Worm (Caenorhabditis elegans) whole organism, early embryonic: ENCODE measurements around the gene npp-26.

Experiments
- B0310.2 ChIP-seq: sonication (generic microtip); optimal IDR thresholded peaks from 2 replicates; lab custom pipeline; 2016; ENCODE audit warnings: mild to moderate bottlenecking, missing genetic modification characterization, missing compliant biosample characterization
- F13C5.2 ChIP-seq: sonication (generic microtip); optimal IDR thresholded peaks from 2 replicates; lab custom pipeline; 2017; ENCODE audit warnings: mild to moderate bottlenecking, missing genetic modification characterization, inconsistent platforms, missing compliant biosample characterization
- aly-1 ChIP-seq: sonication (generic microtip); optimal IDR thresholded peaks from 2 replicates; lab custom pipeline; 2016; ENCODE audit warnings: missing genetic modification characterization, missing compliant biosample characterization
- ama-1 ChIP-seq: fragments of 150-350 bp; optimal IDR thresholded peaks from 2 replicates; lab custom pipeline; 2014
- ceh-13 ChIP-seq: fragments of 200-800 bp; sonication (Bioruptor generic); optimal IDR thresholded peaks from 2 replicates; lab custom pipeline; 2018; ENCODE audit warnings: mild to moderate bottlenecking, missing genetic modification characterization, missing compliant biosample characterization
- ceh-36 ChIP-seq: sonication (generic microtip); optimal IDR thresholded peaks from 2 replicates; lab custom pipeline; 2016; ENCODE audit warnings: missing genetic modification characterization, inconsistent platforms, missing compliant biosample characterization
- ets-7 ChIP-seq: sonication (generic microtip); optimal IDR thresholded peaks from 2 replicates; lab custom pipeline; 2016; ENCODE audit warnings: missing genotype, missing genetic modification characterization, missing compliant biosample characterization
- flt-1 ChIP-seq: fragments of 200-800 bp; sonication (Bioruptor generic); IDR thresholded peaks from 2 replicates; pipeline ENCODE4 v1.3.6; 2022; ENCODE audit warnings: missing genetic modification characterization, missing compliant biosample characterization
- hmbx-1 ChIP-seq: sonication (generic microtip); optimal IDR thresholded peaks from 2 replicates; lab custom pipeline; 2016; ENCODE audit warnings: mild to moderate bottlenecking, missing genetic modification characterization, missing compliant biosample characterization
- hmg-4 ChIP-seq: fragments of 200-800 bp; sonication (Bioruptor generic); optimal IDR thresholded peaks from 2 replicates; lab custom pipeline; 2018; ENCODE audit warnings: mild to moderate bottlenecking, missing genetic modification characterization, missing compliant biosample characterization
- hnd-1 ChIP-seq: sonication (generic microtip); optimal IDR thresholded peaks from 2 replicates; lab custom pipeline; 2016; ENCODE audit warnings: missing genetic modification characterization, missing compliant biosample characterization
- pes-1 ChIP-seq: fragments of 200-800 bp; sonication (Bioruptor generic); IDR thresholded peaks from 2 replicates; pipeline ENCODE4 v1.3.6; 2022; ENCODE audit warnings: missing genetic modification reagents, missing genetic modification characterization, missing compliant biosample characterization
- scrt-1 ChIP-seq: fragments of 200-800 bp; sonication (Bioruptor generic); IDR thresholded peaks from 2 replicates; pipeline ENCODE4 v1.3.6; 2022; ENCODE audit warnings: missing genetic modification characterization, missing compliant biosample characterization
- sea-1 ChIP-seq: fragments of 200-800 bp; sonication (Bioruptor generic); conservative IDR thresholded peaks from 2 replicates; pipeline ENCODE4 v1.3.6; 2022; ENCODE audit warnings: missing genetic modification characterization, missing compliant biosample characterization
- tbx-11 ChIP-seq: fragments of 200-800 bp; sonication (Bioruptor generic); IDR thresholded peaks from 2 replicates; pipeline ENCODE4 v1.3.6; 2022; ENCODE audit warnings: missing genetic modification characterization, missing compliant biosample characterization
- tbx-37 ChIP-seq: fragments of 200-800 bp; sonication (Bioruptor generic); conservative IDR thresholded peaks from 2 replicates; pipeline ENCODE4 v1.3.6; 2022; ENCODE audit warnings: missing genetic modification reagents, missing genetic modification characterization, missing compliant biosample characterization
- tra-4 ChIP-seq: sonication (generic microtip); optimal IDR thresholded peaks from 2 replicates; lab custom pipeline; 2017; ENCODE audit warnings: missing genetic modification characterization, missing compliant biosample characterization

The npp-26 gene

DNA sequence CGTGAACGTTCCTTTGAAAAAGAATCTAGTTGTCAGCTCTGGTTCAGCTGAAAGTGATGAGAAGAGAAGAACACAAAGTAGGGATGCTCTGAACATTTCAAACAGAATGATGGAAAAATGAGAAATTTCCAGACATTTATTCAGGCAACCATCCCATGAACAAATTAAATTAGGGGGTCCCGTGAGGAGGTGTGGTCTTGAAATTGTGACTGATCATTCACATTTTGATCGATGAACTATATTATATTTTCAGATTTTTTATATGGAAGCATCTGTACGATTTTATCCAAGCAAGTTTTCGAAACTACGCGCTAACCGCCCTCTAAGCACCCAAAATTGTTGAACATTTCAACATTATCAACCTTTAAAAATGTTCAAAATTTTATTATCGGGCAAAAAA, 11.5 kb downstream of the npp-26 start, which contains the start of gene R11E3.19:
R11E3.19 (minus strand) TSS at position 101 of the 400 bp plus-strand sequence.
- TF ChIP-seq ceh-36 = no peak

ce11 chrIV:4776501-4776900, 12.0 kb downstream of the npp-26 start:
- TF ChIP-seq tbx-37 (GFP tag; lab: Robert Waterston, UW) (no peak), tra-4 (tag; lab: Kevin White, UChicago) (no peak), aly-1 (tag; lab: Kevin White, UChicago) (no peak), F13C5.2 (tag; lab: Kevin White, UChicago) (no peak), scrt-1 (GFP tag; lab: Robert Waterston, UW) (no peak), B0310.2 (tag; lab: Kevin White, UChicago) (no peak), ceh-36 (no peak), flt-1 (GFP tag; lab: Robert Waterston, UW) (no peak), ets-7 (no peak), pes-1 (GFP tag; lab: Robert Waterston, UW) (no peak), hmg-4 (GFP tag; lab: Kevin White, UChicago) (no peak), tbx-11 (GFP tag; lab: Robert Waterston, UW) (no peak), ceh-13 (GFP tag; lab: Kevin White, UChicago) (no peak), hnd-1 (no peak), sea-1 (no peak), hmbx-1 (tag; lab: Kevin White, UChicago) (no peak)

- TF ChIP-seq tbx-11 (GFP tag; lab: Robert Waterston, UW) (no peak), ama-1 (lab: Kevin White, UChicago) (no peak), hmg-4 (GFP tag; lab: Kevin White, UChicago) (no peak), hnd-1 (no peak), B0310.2 (tag; lab: Kevin White, UChicago) (no peak), hmbx-1 (tag; lab: Kevin White, UChicago) (no peak), tbx-37 (GFP tag; lab: Robert Waterston, UW) (no peak), scrt-1 (GFP tag; lab: Robert Waterston, UW) (no peak), F13C5.2 (tag; lab: Kevin White, UChicago) (no peak), tra-4 (tag; lab: Kevin White, UChicago) (no peak), pes-1 (GFP tag; lab: Robert Waterston, UW) (no peak), flt-1 (GFP tag; lab: Robert Waterston, UW) (no peak)
Measured at ce11 chrIV:4780129-4780528, 15.6 kb downstream of the npp-26 start, which contains the start of gene set-15. Gene set-15 (minus strand): TSS chrIV:4780229.

- TF ChIP-seq hnd-1 (no peak), F13C5.2 (tag; lab: Kevin White, UChicago) (peak; percentile 18), hmg-4 (GFP tag; lab: Kevin White, UChicago) (peak; percentile 55)
Measured at ce11 chrIV:4781123-4781522, 16.6 kb downstream of the npp-26 start.

DNA sequence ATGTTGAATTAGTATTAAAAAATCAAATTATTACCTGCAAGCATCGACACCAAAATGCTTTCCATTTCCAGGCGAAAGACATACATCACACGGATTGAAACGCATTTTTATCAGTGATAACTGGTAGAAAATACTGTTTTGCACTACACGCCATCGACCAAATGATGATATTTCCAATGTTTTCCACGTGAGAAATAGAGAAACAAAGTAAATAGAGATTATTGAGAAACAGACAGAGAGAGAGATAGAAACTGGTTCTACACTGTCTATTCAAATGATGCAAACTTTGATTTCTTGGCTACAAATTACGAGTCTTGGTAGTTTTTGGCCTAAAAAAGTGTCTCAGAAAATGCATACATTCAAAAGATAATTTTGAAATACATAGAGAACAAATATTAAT, 23.8 kb downstream of the npp-26 start, which contains the start of gene nhr-104:
nhr-104 (minus strand) TSS at position 361 of the 400 bp plus-strand sequence.
- TF ChIP-seq hmg-4 (GFP tag; lab: Kevin White, UChicago) (no peak), ama-1 (lab: Kevin White, UChicago) (no peak), hmbx-1 (tag; lab: Kevin White, UChicago) (no peak), ceh-36 (no peak), pes-1 (GFP tag; lab: Robert Waterston, UW) (no peak), hnd-1 (no peak), tbx-11 (GFP tag; lab: Robert Waterston, UW) (no peak), aly-1 (tag; lab: Kevin White, UChicago) (no peak), F13C5.2 (tag; lab: Kevin White, UChicago) (no peak), ceh-13 (GFP tag; lab: Kevin White, UChicago) (no peak), tbx-37 (GFP tag; lab: Robert Waterston, UW) (no peak), tra-4 (tag; lab: Kevin White, UChicago) (no peak), ets-7 (no peak)

ce11 chrIV:4789445-4789844, 24.9 kb downstream of the npp-26 start, which contains the start of gene R11E3.1:
Gene R11E3.1 (plus strand): TSS chrIV:4789745.
- TF ChIP-seq scrt-1 (GFP tag; lab: Robert Waterston, UW) = no peak
- no peak for TF ChIP-seq ets-7
- no peak for TF ChIP-seq F13C5.2 (tag; lab: Kevin White, UChicago)
- TF ChIP-seq hmbx-1 (tag; lab: Kevin White, UChicago) = no peak
- no peak for TF ChIP-seq ceh-36
- no peak for TF ChIP-seq hnd-1
- no peak for TF ChIP-seq hmg-4 (GFP tag; lab: Kevin White, UChicago)
- no peak for TF ChIP-seq tbx-11 (GFP tag; lab: Robert Waterston, UW)
- TF ChIP-seq ama-1 (lab: Kevin White, UChicago) = no peak
- no peak for TF ChIP-seq ceh-13 (GFP tag; lab: Kevin White, UChicago)
- TF ChIP-seq sea-1 = no peak
- TF ChIP-seq pes-1 (GFP tag; lab: Robert Waterston, UW) = no peak
- no peak for TF ChIP-seq tbx-37 (GFP tag; lab: Robert Waterston, UW)
- TF ChIP-seq aly-1 (tag; lab: Kevin White, UChicago) = no peak
- no peak for TF ChIP-seq B0310.2 (tag; lab: Kevin White, UChicago)
- TF ChIP-seq flt-1 (GFP tag; lab: Robert Waterston, UW) = no peak

DNA sequence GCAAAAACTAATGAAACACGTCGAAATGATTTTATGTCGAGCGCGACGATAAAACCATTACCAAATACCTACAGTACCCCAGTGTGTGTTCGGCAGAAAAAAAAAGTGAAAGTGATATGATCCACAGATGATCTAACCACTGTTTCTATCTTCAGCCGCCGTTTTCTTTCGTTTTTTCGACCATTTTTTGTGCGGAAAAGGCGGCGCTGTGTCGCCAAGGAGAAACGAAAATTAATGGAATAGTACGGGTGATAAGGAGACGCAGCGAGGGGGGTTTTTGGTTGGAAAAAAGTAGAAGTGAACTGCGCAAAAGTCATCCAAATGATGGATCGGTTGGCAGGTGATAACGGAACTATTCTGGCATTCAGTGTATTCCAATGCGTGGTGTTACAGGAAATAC, 30.6 kb downstream of the npp-26 start:
- no peak for TF ChIP-seq tbx-37 (GFP tag; lab: Robert Waterston, UW)
- TF ChIP-seq hmbx-1 (tag; lab: Kevin White, UChicago) = no peak
- no peak for TF ChIP-seq tra-4 (tag; lab: Kevin White, UChicago)
- TF ChIP-seq scrt-1 (GFP tag; lab: Robert Waterston, UW) = no peak
- TF ChIP-seq F13C5.2 (tag; lab: Kevin White, UChicago) = no peak
- TF ChIP-seq ama-1 (lab: Kevin White, UChicago) = no peak
- no peak for TF ChIP-seq ceh-36
- TF ChIP-seq aly-1 (tag; lab: Kevin White, UChicago) = no peak
- no peak for TF ChIP-seq hmg-4 (GFP tag; lab: Kevin White, UChicago)
- TF ChIP-seq tbx-11 (GFP tag; lab: Robert Waterston, UW) = no peak
- no peak for TF ChIP-seq sea-1
- TF ChIP-seq hnd-1 = no peak
- no peak for TF ChIP-seq pes-1 (GFP tag; lab: Robert Waterston, UW)
- TF ChIP-seq flt-1 (GFP tag; lab: Robert Waterston, UW) = no peak
- TF ChIP-seq ceh-13 (GFP tag; lab: Kevin White, UChicago) = no peak
- no peak for TF ChIP-seq B0310.2 (tag; lab: Kevin White, UChicago)
